Worm (Caenorhabditis elegans) whole organism, L4 larva: ENCODE data around the gene T22F3.2.

Experiments used
- ceh-20 ChIP-seq: fragments of 200-800 bp; sonication (Bioruptor generic); IDR thresholded peaks from 2 replicates; pipeline ENCODE4 v1.3.6; 2022; ENCODE audit warnings: missing genetic modification reagents, missing genetic modification characterization, missing compliant biosample characterization
- nhr-237 ChIP-seq: sonication (generic microtip); optimal IDR thresholded peaks from 2 replicates; lab custom pipeline; 2017; ENCODE audit warnings: missing biosample characterization, missing genetic modification characterization
- nhr-28 ChIP-seq: fragments of 150-350 bp; optimal IDR thresholded peaks from 2 replicates; lab custom pipeline; 2014; ENCODE audit warnings: missing biosample characterization, missing genetic modification characterization
- vab-7 ChIP-seq: fragments of 200-800 bp; sonication (Bioruptor generic); IDR thresholded peaks from 2 replicates; pipeline ENCODE4 v1.3.6; 2022; ENCODE audit warnings: missing genetic modification reagents, missing genetic modification characterization, missing compliant biosample characterization

- TF ChIP-seq nhr-28 (tag; lab: Kevin White, UChicago) (no peak), nhr-237 (tag; lab: Kevin White, UChicago) (no peak), ceh-20 (GFP tag; lab: Robert Waterston, UW) (no peak), vab-7 (no peak)
Measured at ce11 chrV:3538307-3538706, 48.1 kb upstream of the T22F3.2 start, which contains the start of gene nhr-93.
